Worm (Caenorhabditis elegans) whole organism, young adult: ENCODE measurements around the gene F10E9.3.

Experiments used
- B0019.2 ChIP-seq: fragments of 200-800 bp; sonication (Bioruptor generic); conservative IDR thresholded peaks from 2 replicates; pipeline ENCODE4 v1.3.6; 2022; ENCODE audit warnings: missing genetic modification reagents, missing genetic modification characterization, missing compliant biosample characterization
- B0035.1 ChIP-seq: sonication (generic microtip); optimal IDR thresholded peaks from 2 replicates; lab custom pipeline; 2016; ENCODE audit warnings: missing genetic modification characterization, mild to moderate bottlenecking, missing compliant biosample characterization, missing genotype, missing genetic modification reagents
- B0336.3 ChIP-seq: fragments of 200-800 bp; sonication (Bioruptor generic); IDR thresholded peaks from 2 replicates; pipeline ENCODE4 v1.3.6; 2022; ENCODE audit warnings: missing genetic modification characterization, missing compliant biosample characterization
- F10E7.11 ChIP-seq: sonication (generic microtip); optimal IDR thresholded peaks from 2 replicates; lab custom pipeline; 2017; ENCODE audit warnings: mild to moderate bottlenecking, missing genetic modification characterization, moderate library complexity, missing compliant biosample characterization
- F49E8.2 ChIP-seq: sonication (generic microtip); optimal IDR thresholded peaks from 3 replicates; lab custom pipeline; 2017; ENCODE audit warnings: missing genetic modification characterization, mild to moderate bottlenecking, missing compliant biosample characterization, antibody characterized with exemption, moderate library complexity; ENCODE audit not compliant: insufficient read depth
- F55B11.4 ChIP-seq: sonication (generic microtip); optimal IDR thresholded peaks from 2 replicates; lab custom pipeline; 2016; ENCODE audit warnings: missing compliant biosample characterization, missing genetic modification characterization, borderline replicate concordance; ENCODE audit not compliant: insufficient read depth
- F57C9.4 ChIP-seq: sonication (generic microtip); optimal IDR thresholded peaks from 2 replicates; lab custom pipeline; 2017; ENCODE audit warnings: mild to moderate bottlenecking, missing genetic modification characterization, missing compliant biosample characterization
- K11D2.4 ChIP-seq: fragments of 200-800 bp; sonication (Bioruptor generic); IDR thresholded peaks from 2 replicates; pipeline ENCODE4 v1.3.6; 2022; ENCODE audit warnings: missing genetic modification reagents, missing genetic modification characterization, missing compliant biosample characterization
- K12H6.12 ChIP-seq: fragments of 200-800 bp; sonication (Bioruptor generic); optimal IDR thresholded peaks from 2 replicates; lab custom pipeline; 2018; ENCODE audit warnings: mild to moderate bottlenecking, missing genetic modification characterization, missing compliant biosample characterization
- Y53G8AR.9 ChIP-seq: fragments of 200-800 bp; sonication (Bioruptor generic); conservative IDR thresholded peaks from 2 replicates; pipeline ENCODE4 v1.3.6; 2022; ENCODE audit warnings: missing genetic modification reagents, missing genetic modification characterization, missing compliant biosample characterization
- Y95B8A.8 ChIP-seq: fragments of 200-800 bp; sonication (Bioruptor generic); IDR thresholded peaks from 2 replicates; pipeline ENCODE4 v1.3.6; 2022; ENCODE audit warnings: missing genetic modification reagents, missing genetic modification characterization, missing compliant biosample characterization
- ZK185.1 ChIP-seq: sonication (generic microtip); optimal IDR thresholded peaks from 2 replicates; lab custom pipeline; 2016; ENCODE audit warnings: mild to moderate bottlenecking, missing genetic modification characterization, missing compliant biosample characterization; ENCODE audit not compliant: poor library complexity, severe bottlenecking
- akir-1 ChIP-seq: fragments of 200-800 bp; sonication (Bioruptor generic); optimal IDR thresholded peaks from 2 replicates; lab custom pipeline; 2018; ENCODE audit warnings: mild to moderate bottlenecking, missing genetic modification characterization, moderate library complexity, missing compliant biosample characterization
- atf-7 ChIP-seq: sonication (generic microtip); optimal IDR thresholded peaks from 2 replicates; lab custom pipeline; 2017; ENCODE audit warnings: mild to moderate bottlenecking, missing genetic modification characterization, missing compliant biosample characterization
- athp-1 ChIP-seq: sonication (generic microtip); optimal IDR thresholded peaks from 2 replicates; lab custom pipeline; 2017; ENCODE audit warnings: mild to moderate bottlenecking, missing genetic modification characterization, missing compliant biosample characterization
- attf-5 ChIP-seq: fragments of 200-800 bp; sonication (Bioruptor generic); optimal IDR thresholded peaks from 2 replicates; lab custom pipeline; 2018; ENCODE audit warnings: mild to moderate bottlenecking, missing genetic modification characterization, missing compliant biosample characterization
- bed-1 ChIP-seq: fragments of 200-800 bp; sonication (Bioruptor generic); IDR thresholded peaks from 2 replicates; pipeline ENCODE4 v1.3.6; 2022; ENCODE audit warnings: missing genetic modification reagents, missing genetic modification characterization, missing compliant biosample characterization
- ccch-3 ChIP-seq: fragments of 200-800 bp; sonication (Bioruptor generic); optimal IDR thresholded peaks from 2 replicates; lab custom pipeline; 2018; ENCODE audit warnings: mild to moderate bottlenecking, missing genetic modification characterization, missing compliant biosample characterization
- ceh-40 ChIP-seq: fragments of 200-800 bp; sonication (Bioruptor generic); IDR thresholded peaks from 2 replicates; pipeline ENCODE4 v1.3.6; 2022; ENCODE audit warnings: missing genetic modification characterization, missing compliant biosample characterization
- chd-7 ChIP-seq: sonication (generic microtip); optimal IDR thresholded peaks from 2 replicates; lab custom pipeline; 2016; ENCODE audit warnings: mild to moderate bottlenecking, missing genetic modification characterization, moderate library complexity, missing compliant biosample characterization
- dpff-1 ChIP-seq: sonication (generic microtip); optimal IDR thresholded peaks from 2 replicates; lab custom pipeline; 2017; ENCODE audit warnings: mild to moderate bottlenecking, missing genetic modification characterization, missing compliant biosample characterization
- ekl-4 ChIP-seq: fragments of 200-800 bp; sonication (Bioruptor generic); IDR thresholded peaks from 2 replicates; pipeline ENCODE4 v1.3.6; 2022; ENCODE audit warnings: missing genetic modification reagents, missing genetic modification characterization, missing compliant biosample characterization
- fkh-3 ChIP-seq: sonication (generic microtip); optimal IDR thresholded peaks from 2 replicates; lab custom pipeline; 2016; ENCODE audit warnings: mild to moderate bottlenecking, missing genetic modification characterization, missing compliant biosample characterization
- gei-17 ChIP-seq: fragments of 200-800 bp; sonication (Bioruptor generic); optimal IDR thresholded peaks from 2 replicates; lab custom pipeline; 2018; ENCODE audit warnings: mild to moderate bottlenecking, missing genetic modification characterization, missing compliant biosample characterization
- him-1 ChIP-seq: sonication (generic microtip); optimal IDR thresholded peaks from 2 replicates; lab custom pipeline; 2016; ENCODE audit warnings: missing genotype, missing genetic modification reagents, missing genetic modification characterization, missing compliant biosample characterization
- hmg-20 ChIP-seq: fragments of 200-800 bp; sonication (Bioruptor generic); IDR thresholded peaks from 2 replicates; pipeline ENCODE4 v1.3.6; 2022; ENCODE audit warnings: missing genetic modification reagents, missing genetic modification characterization, missing compliant biosample characterization
- hrde-1 ChIP-seq: sonication (generic microtip); optimal IDR thresholded peaks from 2 replicates; lab custom pipeline; 2016; ENCODE audit warnings: missing genetic modification characterization, mild to moderate bottlenecking, missing compliant biosample characterization, moderate library complexity, missing genotype, missing genetic modification reagents, borderline replicate concordance
- hsf-1 ChIP-seq: fragments of 200-800 bp; sonication (Bioruptor generic); IDR thresholded peaks from 2 replicates; pipeline ENCODE4 v1.3.6; 2022; ENCODE audit warnings: missing genetic modification reagents, missing genetic modification characterization, missing compliant biosample characterization
- lin-26 ChIP-seq: fragments of 200-800 bp; sonication (Bioruptor generic); IDR thresholded peaks from 2 replicates; pipeline ENCODE4 v1.3.6; 2022; ENCODE audit warnings: missing genetic modification reagents, missing genetic modification characterization, missing compliant biosample characterization
- lin-35 ChIP-seq, 3 experiments: fragments of 150-350 bp in 2 of 3; sonication (generic microtip) in 1 of 3; optimal IDR thresholded peaks; 2 replicates each; lab custom pipeline; 2014 to 2018; ENCODE audit warnings: missing biosample characterization in 3 of 3, missing genetic modification characterization in 3 of 3, missing genetic modification reagents in 3 of 3
- lin-54 ChIP-seq: fragments of 200-800 bp; sonication (Bioruptor generic); optimal IDR thresholded peaks from 2 replicates; lab custom pipeline; 2018; ENCODE audit warnings: mild to moderate bottlenecking, missing genetic modification characterization, missing compliant biosample characterization
- madf-6 ChIP-seq: fragments of 200-800 bp; sonication (Bioruptor generic); IDR thresholded peaks from 2 replicates; pipeline ENCODE4 v1.3.6; 2022; ENCODE audit warnings: missing genetic modification reagents, missing genetic modification characterization, missing compliant biosample characterization
- mel-28 ChIP-seq: sonication (generic microtip); optimal IDR thresholded peaks from 2 replicates; lab custom pipeline; 2016; ENCODE audit warnings: borderline replicate concordance, mild to moderate bottlenecking, missing genetic modification characterization, missing compliant biosample characterization
- mxl-1 ChIP-seq: sonication (generic microtip); optimal IDR thresholded peaks from 2 replicates; lab custom pipeline; 2016; ENCODE audit warnings: missing genetic modification characterization, missing compliant biosample characterization
- nhr-120 ChIP-seq: fragments of 200-800 bp; sonication (Bioruptor generic); IDR thresholded peaks from 2 replicates; pipeline ENCODE4 v1.3.6; 2022; ENCODE audit warnings: missing genetic modification characterization, missing compliant biosample characterization
- nhr-27 ChIP-seq: fragments of 200-800 bp; sonication (Bioruptor generic); optimal IDR thresholded peaks from 2 replicates; lab custom pipeline; 2018; ENCODE audit warnings: mild to moderate bottlenecking, missing genetic modification characterization, moderate library complexity, missing compliant biosample characterization
- rcor-1 ChIP-seq: fragments of 200-800 bp; sonication (Bioruptor generic); IDR thresholded peaks from 2 replicates; pipeline ENCODE4 v1.3.6; 2022; ENCODE audit warnings: missing genetic modification reagents, missing genetic modification characterization, missing compliant biosample characterization
- snpc-3.4 ChIP-seq: sonication (generic microtip); optimal IDR thresholded peaks from 2 replicates; lab custom pipeline; 2017; ENCODE audit warnings: missing genetic modification characterization, mild to moderate bottlenecking, missing compliant biosample characterization, antibody characterized with exemption, moderate library complexity, missing genotype, missing genetic modification reagents
- snpc-4 ChIP-seq, 5 experiments: fragments of 150-350 bp in 1 of 5; sonication (generic microtip) in 4 of 5; optimal IDR thresholded peaks; 2 replicates each; lab custom pipeline; 2014 to 2018; ENCODE audit warnings: missing genetic modification characterization in 5 of 5, missing biosample characterization in 3 of 5, antibody characterized with exemption in 2 of 5, mild to moderate bottlenecking in 2 of 5, missing compliant biosample characterization in 2 of 5, missing genotype in 2 of 5, moderate library complexity in 2 of 5, missing genetic modification reagents in 1 of 5
- sptf-2 ChIP-seq: fragments of 200-800 bp; sonication (Bioruptor generic); optimal IDR thresholded peaks from 2 replicates; lab custom pipeline; 2018; ENCODE audit warnings: mild to moderate bottlenecking, missing genetic modification characterization, missing compliant biosample characterization
- tbp1 ChIP-seq: fragments of 200-800 bp; sonication (Bioruptor generic); optimal IDR thresholded peaks from 2 replicates; lab custom pipeline; 2018; ENCODE audit warnings: mild to moderate bottlenecking, missing genetic modification characterization, missing compliant biosample characterization
- unc-62 ChIP-seq: fragments of 150-350 bp; optimal IDR thresholded peaks from 2 replicates; lab custom pipeline; 2014; ENCODE audit warnings: missing biosample characterization, missing genetic modification reagents, missing genetic modification characterization
- xnd-1 ChIP-seq: sonication (generic microtip); optimal IDR thresholded peaks from 2 replicates; lab custom pipeline; 2016; ENCODE audit warnings: missing genotype, missing genetic modification reagents, missing genetic modification characterization, missing compliant biosample characterization
- zim-3 ChIP-seq: sonication (generic microtip); optimal IDR thresholded peaks from 2 replicates; lab custom pipeline; 2017; ENCODE audit warnings: mild to moderate bottlenecking, missing genetic modification characterization, moderate library complexity, missing compliant biosample characterization
- ztf-18 ChIP-seq: sonication (generic microtip); optimal IDR thresholded peaks from 2 replicates; lab custom pipeline; 2016; ENCODE audit warnings: missing genotype, mild to moderate bottlenecking, missing genetic modification characterization, missing compliant biosample characterization
- ztf-26 ChIP-seq: sonication (generic microtip); optimal IDR thresholded peaks from 2 replicates; lab custom pipeline; 2017; ENCODE audit warnings: missing genetic modification characterization, missing compliant biosample characterization
- ztf-28 ChIP-seq: fragments of 200-800 bp; sonication (Bioruptor generic); IDR thresholded peaks from 2 replicates; pipeline ENCODE4 v1.3.6; 2022; ENCODE audit warnings: missing genetic modification reagents, missing genetic modification characterization, missing compliant biosample characterization
- ztf-6 ChIP-seq: fragments of 200-800 bp; sonication (Bioruptor generic); IDR thresholded peaks from 2 replicates; pipeline ENCODE4 v1.3.6; 2022; ENCODE audit warnings: missing genetic modification reagents, missing genetic modification characterization, missing compliant biosample characterization

Gene F10E9.3

ce11 chrIII:8356407-8356881 lies 45.6 kb downstream of the F10E9.3 start (continued):
- TF ChIP-seq ztf-28 (GFP tag; lab: Robert Waterston, UW) (no peak), bed-1 (GFP tag; lab: Robert Waterston, UW) (no peak), nhr-120 (GFP tag; lab: Robert Waterston, UW) (no peak), rcor-1 (GFP tag; lab: Robert Waterston, UW) (no peak), dpff-1 (tag; lab: Kevin White, UChicago) (no peak), F57C9.4 (no peak), F55B11.4 (tag; lab: Kevin White, UChicago) (no peak), unc-62 (no peak), B0035.1 (tag; lab: Kevin White, UChicago) (no peak), ccch-3 (GFP tag; lab: Kevin White, UChicago) (no peak), atf-7 (tag; lab: Kevin White, UChicago) (no peak), Y53G8AR.9 (GFP tag; lab: Robert Waterston, UW) (0 out of 2 replicates have a peak, but pooled peaks have one; percentile 40), hrde-1 (tag; lab: Kevin White, UChicago) (no peak), attf-5 (peak; percentile 79), K11D2.4 (GFP tag; lab: Robert Waterston, UW) (no peak), xnd-1 (tag; lab: Kevin White, UChicago) (no peak), ztf-18 (peak; percentile 20), hsf-1 (no peak; the same call in 1 of the 2 replicates), ztf-6 (GFP tag; lab: Robert Waterston, UW) (no peak), snpc-4 (GFP tag; optimal IDR thresholded peaks at IDR 0.05; lab: Kevin White, UChicago) (no peak), snpc-4 (tag; optimal IDR thresholded peaks at IDR 0.05; lab: Kevin White, UChicago) (peak in 3 of 4 experiments; percentile 5 to 46 (median 39)), hmg-20 (GFP tag; lab: Robert Waterston, UW) (no peak), nhr-27 (tag; lab: Kevin White, UChicago) (no peak), him-1 (tag; lab: Kevin White, UChicago) (no peak), lin-35 (GFP tag; optimal IDR thresholded peaks at IDR 0.05; lab: Kevin White, UChicago) (peak in 1 of 3 experiments; percentile 50), B0336.3 (GFP tag; lab: Robert Waterston, UW) (peak; percentile 62; the same call in 1 of the 2 replicates), zim-3 (tag; lab: Kevin White, UChicago) (no peak), F49E8.2 (tag; lab: Kevin White, UChicago) (no peak), Y95B8A.8 (GFP tag; lab: Robert Waterston, UW) (no peak), ekl-4 (GFP tag; lab: Robert Waterston, UW) (peak; percentile 65; the same call in 1 of the 2 replicates), ceh-40 (GFP tag; lab: Robert Waterston, UW) (no peak), lin-54 (GFP tag; lab: Kevin White, UChicago) (no peak), tbp1 (GFP tag; lab: Kevin White, UChicago) (no peak), fkh-3 (no peak), chd-7 (tag; lab: Kevin White, UChicago) (peak; percentile 24), snpc-3.4 (peak; percentile 26), athp-1 (tag; lab: Kevin White, UChicago) (no peak), ZK185.1 (peak; percentile 53), B0019.2 (GFP tag; lab: Robert Waterston, UW) (no peak), sptf-2 (no peak), gei-17 (GFP tag; lab: Kevin White, UChicago) (peak; percentile 8), ztf-26 (tag; lab: Kevin White, UChicago) (peak; percentile 44), mel-28 (tag; lab: Kevin White, UChicago) (no peak), akir-1 (GFP tag; lab: Kevin White, UChicago) (no peak), F10E7.11 (no peak), madf-6 (GFP tag; lab: Robert Waterston, UW) (peak; percentile 29), K12H6.12 (tag; lab: Kevin White, UChicago) (peak; percentile 73), lin-26 (GFP tag; lab: Robert Waterston, UW) (no peak), mxl-1 (tag; lab: Kevin White, UChicago) (no peak)
